Fruit fly (Drosophila melanogaster): Measurements from ENCODE around the gene CG11403.
A peak's percentile ranks its signal among the peaks of the same experiment; 100 is the strongest.

The CG11403 gene

DNA sequence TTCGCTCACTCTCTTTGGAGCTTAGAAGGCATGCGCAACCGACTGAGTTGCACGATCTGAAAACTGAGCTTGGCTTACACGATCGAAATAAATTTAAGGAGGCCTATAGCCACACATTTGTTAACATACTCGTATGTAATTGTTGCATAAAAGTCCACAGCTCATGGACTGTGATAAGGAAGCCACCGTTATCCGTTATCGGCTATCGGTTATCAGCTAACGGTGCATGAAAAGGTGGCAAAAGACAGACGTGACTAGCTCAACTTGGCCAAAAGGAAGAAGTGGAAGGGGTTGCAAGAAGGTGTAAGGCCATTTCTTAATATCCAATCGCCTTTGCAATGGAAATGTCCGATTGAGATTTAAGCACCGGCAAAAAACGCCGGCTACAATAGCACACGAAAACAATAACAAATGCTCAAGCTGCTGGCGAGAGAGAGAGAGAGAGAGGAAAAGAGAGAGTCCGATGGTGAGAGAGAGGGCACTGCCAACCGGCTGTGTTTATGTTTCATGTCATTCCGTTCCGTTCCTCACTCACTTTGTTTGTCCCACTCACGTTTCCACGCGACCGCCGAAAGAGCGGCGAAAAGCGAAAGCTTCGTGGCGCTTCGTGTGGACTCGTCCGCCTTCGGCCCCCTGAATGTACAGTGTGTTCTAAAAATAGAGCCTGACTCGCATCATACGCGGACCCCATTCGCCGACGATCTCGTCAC, 36.5 kb upstream of the CG11403 start (continued):
- TF ChIP-seq usp (GFP tag; optimal IDR thresholded peaks at IDR 0.05), result no peak
- no peak for TF ChIP-seq CG14710 (tag; optimal IDR thresholded peaks at IDR 0.05)
- peak in 1 of 2 experiments; percentile 76 for TF ChIP-seq Pdp1 (GFP tag; optimal IDR thresholded peaks at IDR 0.05)
- no peak for TF ChIP-seq chn (GFP tag; optimal IDR thresholded peaks at IDR 0.05)
- TF ChIP-seq lbe (GFP tag; optimal IDR thresholded peaks at IDR 0.05), result peak; percentile 23
- 0 out of 2 replicates have a peak, but pooled peaks have one; percentile 6 for TF ChIP-seq vvl (GFP tag; IDR thresholded peaks at IDR 0.05)
- TF ChIP-seq CG15011 (GFP tag; optimal IDR thresholded peaks at IDR 0.05), result no peak
- TF ChIP-seq sob (GFP tag; IDR thresholded peaks at IDR 0.05), result no peak
- TF ChIP-seq CG2199 (GFP tag; IDR thresholded peaks at IDR 0.05), result no peak
- peak; percentile 82 for TF ChIP-seq Blimp-1 (GFP tag; optimal IDR thresholded peaks at IDR 0.05)
- TF ChIP-seq CG43689 (GFP tag; IDR thresholded peaks at IDR 0.05), result no peak
- peak; percentile 74; the same call in 1 of the 2 replicates for TF ChIP-seq Nf-YA (GFP tag; IDR thresholded peaks at IDR 0.05)
- peak; percentile 99 for TF ChIP-seq Nf-YC (tag; optimal IDR thresholded peaks at IDR 0.05)
- TF ChIP-seq CG10959 (GFP tag; IDR thresholded peaks at IDR 0.05), result no peak
- TF ChIP-seq Doc3 (GFP tag; IDR thresholded peaks at IDR 0.05; ENCODE audit: partially characterized antibody), result 0 out of 3 replicates have a peak, but pooled peaks have one; percentile 16
- no peak for TF ChIP-seq NfI (GFP tag; optimal IDR thresholded peaks at IDR 0.05)
- TF ChIP-seq Atf-2 (GFP tag; optimal IDR thresholded peaks at IDR 0.05), result peak; percentile 100
- no peak for TF ChIP-seq z (GFP tag; IDR thresholded peaks at IDR 0.05)
- TF ChIP-seq Dip3 (GFP tag; optimal IDR thresholded peaks at IDR 0.05), result no peak
- peak; percentile 7 for TF ChIP-seq trem (tag; optimal IDR thresholded peaks at IDR 0.05)
- no peak for TF ChIP-seq CG12769 (tag; optimal IDR thresholded peaks at IDR 0.05)
- no peak for TF ChIP-seq CG4854 (GFP tag; optimal IDR thresholded peaks at IDR 0.05)
- TF ChIP-seq croc (GFP tag; conservative IDR thresholded peaks at IDR 0.05), result no peak
- 0 out of 2 replicates have a peak, but pooled peaks have one; percentile 23 for TF ChIP-seq unc-4 (GFP tag; IDR thresholded peaks at IDR 0.05; ENCODE audit: partially characterized antibody)
- peak; percentile 88 to 96 for TF ChIP-seq Trl (optimal IDR thresholded peaks at IDR 0.05)
- TF ChIP-seq Trl (GFP tag; optimal IDR thresholded peaks at IDR 0.05), result no peak
- TF ChIP-seq chinmo (GFP tag; IDR thresholded peaks at IDR 0.05; ENCODE audit: partially characterized antibody), result peak; percentile 80; the same call in 3 of the 4 replicates

DNA sequence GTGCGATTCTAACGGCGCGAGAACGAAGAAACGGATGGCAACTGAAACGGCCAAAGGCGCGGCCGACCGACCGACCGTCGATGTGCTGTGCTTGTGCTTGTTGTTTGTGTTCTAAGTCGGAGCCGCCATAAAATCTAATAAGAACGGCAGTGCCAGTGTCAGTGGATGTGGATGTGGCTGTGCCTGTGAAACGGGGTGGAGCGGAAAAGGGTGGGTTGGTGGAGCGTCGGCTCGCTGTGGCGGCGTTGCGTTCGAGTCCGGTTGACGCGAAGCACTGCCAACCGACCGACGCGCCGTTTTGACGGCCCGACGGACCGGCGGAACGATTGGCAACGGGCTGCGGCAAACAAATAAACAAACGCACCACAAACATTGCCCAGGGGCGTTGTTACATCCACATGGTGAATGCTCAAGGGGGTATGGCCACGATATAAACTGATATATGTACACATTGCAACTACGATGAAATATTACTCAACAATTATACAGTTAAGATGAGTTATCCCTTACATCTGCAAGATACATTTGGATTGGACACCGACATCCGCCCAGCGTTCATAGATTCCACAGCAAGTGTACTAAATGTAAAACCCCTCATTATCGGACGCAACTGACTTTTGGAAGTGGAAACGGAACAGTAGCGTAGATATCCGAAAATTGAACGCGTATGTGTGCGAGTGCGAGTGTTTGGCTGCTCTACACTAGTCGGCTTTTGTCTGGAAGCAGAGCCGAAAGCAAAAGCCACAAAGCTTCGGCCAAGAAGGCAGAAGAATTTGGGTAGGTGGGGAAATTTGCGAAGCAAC, 35.5 kb upstream of the CG11403 start, which contains the start of gene Atf3:
Gene Atf3 (minus strand): TSS at position 267 of the 803 bp plus-strand sequence.
- TF ChIP-seq hb (GFP tag; IDR thresholded peaks at IDR 0.05; ENCODE audit: partially characterized antibody), result no peak
- peak; percentile 98 to 99 for TF ChIP-seq chif (GFP tag; optimal IDR thresholded peaks at IDR 0.05)
- TF ChIP-seq pita (GFP tag; optimal IDR thresholded peaks at IDR 0.05), result no peak
- peak; percentile 97 for TF ChIP-seq Awh (GFP tag; IDR thresholded peaks at IDR 0.05)
- TF ChIP-seq dmrt99B (tag; optimal IDR thresholded peaks at IDR 0.05), result peak; percentile 99
- peak; percentile 94 for TF ChIP-seq CG8281 (tag; optimal IDR thresholded peaks at IDR 0.05)
- TF ChIP-seq vvl (GFP tag; IDR thresholded peaks at IDR 0.05), result peak; percentile 98
- TF ChIP-seq CG30403 (GFP tag; optimal IDR thresholded peaks at IDR 0.05), result peak; percentile 100
- TF ChIP-seq CG9817 (tag; optimal IDR thresholded peaks at IDR 0.05), result peak; percentile 100
- peak in 1 of 3 experiments; percentile 94 for TF ChIP-seq lola (GFP tag; optimal IDR thresholded peaks at IDR 0.05)
- TF ChIP-seq Mes4 (GFP tag; optimal IDR thresholded peaks at IDR 0.05), result peak; percentile 98
- TF ChIP-seq CG11247 (GFP tag; IDR thresholded peaks at IDR 0.05), result peak; percentile 98
- TF ChIP-seq otp (GFP tag; IDR thresholded peaks at IDR 0.05), result peak; percentile 94
- peak; percentile 100 for TF ChIP-seq CG10209 (GFP tag; optimal IDR thresholded peaks at IDR 0.05)
- peak; percentile 97 for TF ChIP-seq ewg (GFP tag; optimal IDR thresholded peaks at IDR 0.05)
- peak; percentile 100 for TF ChIP-seq lmd (GFP tag; IDR thresholded peaks at IDR 0.05)
- peak; percentile 97 for TF ChIP-seq Poxn (GFP tag; IDR thresholded peaks at IDR 0.05)
- peak; percentile 98 for TF ChIP-seq CG5245 (GFP tag; optimal IDR thresholded peaks at IDR 0.05)
- TF ChIP-seq CG3281 (GFP tag; optimal IDR thresholded peaks at IDR 0.05), result peak; percentile 99
- TF ChIP-seq CG6813 (GFP tag; optimal IDR thresholded peaks at IDR 0.05), result peak; percentile 98
- TF ChIP-seq H2.0 (GFP tag; IDR thresholded peaks at IDR 0.05), result peak; percentile 97
- peak; percentile 99 for TF ChIP-seq CG31441 (GFP tag; IDR thresholded peaks at IDR 0.05)
